Fruit fly (Drosophila melanogaster) whole organism, embryonic: ENCODE data around the gene CG13634.
A peak's percentile ranks its signal among the peaks of the same experiment; 100 is the strongest.

Experiments used
- Atf-2 ChIP-seq: fragments of 200-800 bp; sonication (Bioruptor generic); optimal IDR thresholded peaks from 2 replicates; lab custom pipeline; 2016; ENCODE audit warnings: missing biosample characterization, missing genetic modification characterization
- Blimp-1 ChIP-seq: fragments of 200-800 bp; sonication (Bioruptor generic); optimal IDR thresholded peaks from 3 replicates; lab custom pipeline; 2018; ENCODE audit warnings: missing biosample characterization, missing genetic modification characterization, mild to moderate bottlenecking, moderate library complexity, missing genetic modification reagents
- CG10147 ChIP-seq: fragments of 200-800 bp; sonication (Bioruptor generic); optimal IDR thresholded peaks from 2 replicates; lab custom pipeline; 2019; ENCODE audit warnings: missing biosample characterization, mild to moderate bottlenecking, missing genetic modification characterization, moderate library complexity
- CG10274 ChIP-seq: fragments of 200-800 bp; sonication (Bioruptor generic); optimal IDR thresholded peaks from 3 replicates; lab custom pipeline; 2017; ENCODE audit warnings: missing biosample characterization, mild to moderate bottlenecking, missing genetic modification characterization
- CG11456 ChIP-seq: fragments of 200-800 bp; sonication (Bioruptor generic); IDR thresholded peaks from 3 replicates; pipeline ENCODE4 v1.3.6; 2022; ENCODE audit warnings: missing biosample characterization, missing genetic modification characterization
- CG11560 ChIP-seq: fragments of 200-800 bp; sonication (Bioruptor generic); IDR thresholded peaks from 3 replicates; pipeline ENCODE4 v1.3.6; 2022; ENCODE audit warnings: missing biosample characterization, missing genetic modification characterization
- CG12299 ChIP-seq: fragments of 200-800 bp; sonication (Bioruptor generic); optimal IDR thresholded peaks from 2 replicates; lab custom pipeline; 2018; ENCODE audit warnings: missing biosample characterization, mild to moderate bottlenecking, missing genetic modification characterization
- CG12391 ChIP-seq: fragments of 200-800 bp; sonication (Bioruptor generic); optimal IDR thresholded peaks from 3 replicates; lab custom pipeline; 2018; ENCODE audit warnings: missing biosample characterization, mild to moderate bottlenecking, missing genetic modification characterization, moderate library complexity
- CG12769 ChIP-seq: fragments of 200-800 bp; sonication (Bioruptor generic); optimal IDR thresholded peaks from 2 replicates; lab custom pipeline; 2019; ENCODE audit warnings: missing biosample characterization, mild to moderate bottlenecking, missing genetic modification characterization, moderate library complexity
- CG13775 ChIP-seq: fragments of 200-800 bp; sonication (Bioruptor generic); optimal IDR thresholded peaks from 3 replicates; lab custom pipeline; 2017; ENCODE audit warnings: missing biosample characterization, mild to moderate bottlenecking, missing genetic modification characterization
- CG13894 ChIP-seq: fragments of 200-800 bp; sonication (Bioruptor generic); optimal IDR thresholded peaks from 3 replicates; lab custom pipeline; 2018; ENCODE audit warnings: missing biosample characterization, mild to moderate bottlenecking, missing genetic modification characterization, moderate library complexity
- CG14860 ChIP-seq: fragments of 200-800 bp; sonication (Bioruptor generic); IDR thresholded peaks from 3 replicates; pipeline ENCODE4 v1.3.6; 2022; ENCODE audit warnings: missing biosample characterization, missing genetic modification characterization; ENCODE audit not compliant: partially characterized antibody
- CG16779 ChIP-seq: fragments of 200-800 bp; sonication (Bioruptor generic); IDR thresholded peaks from 2 replicates; pipeline ENCODE4 v1.3.6; 2022; ENCODE audit warnings: missing biosample characterization, missing genetic modification characterization
- CG17612 ChIP-seq: fragments of 200-800 bp; sonication (Bioruptor generic); IDR thresholded peaks from 2 replicates; pipeline ENCODE4 v1.3.6; 2022; ENCODE audit warnings: missing biosample characterization, missing genetic modification characterization
- CG18262 ChIP-seq: fragments of 200-800 bp; optimal IDR thresholded peaks from 3 replicates; lab custom pipeline; 2019; ENCODE audit warnings: missing biosample characterization, mild to moderate bottlenecking, missing genetic modification characterization, moderate library complexity
- CG2712 ChIP-seq: fragments of 200-800 bp; optimal IDR thresholded peaks from 3 replicates; lab custom pipeline; 2019; ENCODE audit warnings: missing biosample characterization, mild to moderate bottlenecking, missing genetic modification characterization, moderate library complexity
- CG3163 ChIP-seq: fragments of 200-800 bp; sonication (Bioruptor generic); optimal IDR thresholded peaks from 3 replicates; lab custom pipeline; 2016; ENCODE audit warnings: missing biosample characterization, missing genetic modification characterization
- CG7745 ChIP-seq: fragments of 200-800 bp; sonication (Bioruptor generic); optimal IDR thresholded peaks from 2 replicates; lab custom pipeline; 2018; ENCODE audit warnings: missing biosample characterization, mild to moderate bottlenecking, missing genetic modification characterization, moderate library complexity
- CG9215 ChIP-seq: fragments of 200-800 bp; sonication (Bioruptor generic); IDR thresholded peaks from 2 replicates; pipeline ENCODE4 v1.3.6; 2022; ENCODE audit warnings: missing biosample characterization, missing genetic modification characterization
- Camta ChIP-seq: fragments of 200-800 bp; sonication (Bioruptor generic); optimal IDR thresholded peaks from 2 replicates; lab custom pipeline; 2016; ENCODE audit warnings: missing biosample characterization, missing genetic modification characterization
- Fer1 ChIP-seq: fragments of 200-800 bp; sonication (Bioruptor generic); optimal IDR thresholded peaks from 2 replicates; lab custom pipeline; 2017; ENCODE audit warnings: missing biosample characterization, mild to moderate bottlenecking, missing genetic modification characterization
- Hr51 ChIP-seq, 2 experiments: fragments of 200-800 bp; sonication (Bioruptor generic); optimal IDR thresholded peaks; 2 replicates in 1 of 2; 3 replicates in 1 of 2; lab custom pipeline; 2016 to 2018; ENCODE audit warnings: missing biosample characterization in 2 of 2, missing genetic modification characterization in 2 of 2, mild to moderate bottlenecking in 1 of 2, moderate library complexity in 1 of 2
- Hr78 ChIP-seq, 2 experiments: fragments of 200-800 bp in 1 of 2; fragments of >200 bp in 1 of 2; sonication (Bioruptor generic) in 1 of 2; optimal IDR thresholded peaks; 2 replicates each; lab custom pipeline; 2017 to 2019; ENCODE audit warnings: missing biosample characterization in 2 of 2, missing genetic modification characterization in 2 of 2, mild to moderate bottlenecking in 1 of 2, moderate library complexity in 1 of 2
- Lhr ChIP-seq: fragments of 200-800 bp; sonication (Bioruptor generic); optimal IDR thresholded peaks from 3 replicates; lab custom pipeline; 2017; ENCODE audit warnings: mild to moderate bottlenecking, missing biosample characterization, missing genetic modification reagents, missing genetic modification characterization
- Lpt ChIP-seq: fragments of >200 bp; optimal IDR thresholded peaks from 2 replicates; lab custom pipeline; 2018; ENCODE audit warnings: missing biosample characterization, missing genetic modification characterization
- MBD-R2 ChIP-seq: fragments of 200-800 bp; sonication (Bioruptor generic); IDR thresholded peaks from 2 replicates; pipeline ENCODE4 v1.3.6; 2022; ENCODE audit warnings: missing biosample characterization, missing genetic modification characterization
- MTF-1 ChIP-seq: fragments of 200-800 bp; sonication (Bioruptor generic); optimal IDR thresholded peaks from 2 replicates; lab custom pipeline; 2018; ENCODE audit warnings: missing biosample characterization, mild to moderate bottlenecking, missing genetic modification characterization, borderline replicate concordance
- NC2α ChIP-seq: fragments of 200-800 bp; sonication (Bioruptor generic); optimal IDR thresholded peaks from 2 replicates; lab custom pipeline; 2016; ENCODE audit warnings: missing biosample characterization, missing genetic modification characterization
- Ravus ChIP-seq: fragments of 200-800 bp; sonication (Bioruptor generic); IDR thresholded peaks from 2 replicates; pipeline ENCODE4 v1.3.6; 2022; ENCODE audit warnings: missing biosample characterization, missing genetic modification characterization
- Scr ChIP-seq: fragments of 200-800 bp; sonication (Bioruptor generic); IDR thresholded peaks from 2 replicates; pipeline ENCODE4 v1.3.6; 2022; ENCODE audit warnings: missing biosample characterization, missing genetic modification characterization; ENCODE audit not compliant: partially characterized antibody
- Sox100B ChIP-seq: fragments of 200-800 bp; sonication (Bioruptor generic); optimal IDR thresholded peaks from 3 replicates; lab custom pipeline; 2018; ENCODE audit warnings: missing biosample characterization, mild to moderate bottlenecking, missing genetic modification characterization
- dmrt11E ChIP-seq: fragments of 200-800 bp; sonication (Bioruptor generic); optimal IDR thresholded peaks from 3 replicates; lab custom pipeline; 2018; ENCODE audit warnings: missing biosample characterization, mild to moderate bottlenecking, missing genetic modification characterization, moderate library complexity
- exex ChIP-seq: fragments of 200-800 bp; sonication (Bioruptor generic); optimal IDR thresholded peaks from 4 replicates; lab custom pipeline; 2018; ENCODE audit warnings: missing biosample characterization, mild to moderate bottlenecking, missing genetic modification characterization, moderate library complexity
- gcm ChIP-seq: fragments of 200-800 bp; sonication (Bioruptor generic); optimal IDR thresholded peaks from 2 replicates; lab custom pipeline; 2019; ENCODE audit warnings: missing biosample characterization, mild to moderate bottlenecking, missing genetic modification characterization, moderate library complexity
- lilli ChIP-seq: fragments of 200-800 bp; sonication (Bioruptor generic); optimal IDR thresholded peaks from 3 replicates; lab custom pipeline; 2016; ENCODE audit warnings: missing biosample characterization, missing genetic modification characterization
- lola ChIP-seq, 3 experiments: fragments of >200 bp in 2 of 3; fragments of 200-800 bp in 1 of 3; sonication (Bioruptor generic) in 1 of 3; optimal IDR thresholded peaks; 2 replicates each; lab custom pipeline; 2017 to 2019; ENCODE audit warnings: missing biosample characterization in 3 of 3, missing genetic modification characterization in 3 of 3, mild to moderate bottlenecking in 1 of 3, moderate library complexity in 1 of 3
- luna ChIP-seq: fragments of 200-800 bp; sonication (Bioruptor generic); optimal IDR thresholded peaks from 2 replicates; lab custom pipeline; 2016; ENCODE audit warnings: missing biosample characterization, missing genetic modification characterization
- nau ChIP-seq: fragments of 200-800 bp; sonication (Bioruptor generic); optimal IDR thresholded peaks from 3 replicates; lab custom pipeline; 2017; ENCODE audit warnings: missing biosample characterization, mild to moderate bottlenecking, missing genetic modification characterization, missing genetic modification reagents
- nom ChIP-seq: fragments of 200-800 bp; sonication (Bioruptor generic); optimal IDR thresholded peaks from 2 replicates; lab custom pipeline; 2017; ENCODE audit warnings: missing biosample characterization, missing genetic modification characterization, mild to moderate bottlenecking, moderate library complexity, missing genetic modification reagents
- odd ChIP-seq: fragments of 200-800 bp; sonication (Bioruptor generic); optimal IDR thresholded peaks from 2 replicates; lab custom pipeline; 2017; ENCODE audit warnings: missing biosample characterization, mild to moderate bottlenecking, missing genetic modification characterization
- phol ChIP-seq: fragments of 200-800 bp; sonication (Bioruptor generic); optimal IDR thresholded peaks from 3 replicates; lab custom pipeline; 2018; ENCODE audit warnings: missing biosample characterization, mild to moderate bottlenecking, missing genetic modification characterization, moderate library complexity
- prd ChIP-seq, 3 experiments: fragments of >200 bp in 2 of 3; fragments of 200-800 bp in 1 of 3; sonication (Bioruptor generic) in 1 of 3; optimal IDR thresholded peaks in 2 of 3; IDR thresholded peaks in 1 of 3; 2 replicates in 2 of 3; 3 replicates in 1 of 3; pipeline versions ENCODE4 v1.3.6 to Lab custom; 2017 to 2022; ENCODE audit warnings: missing biosample characterization in 1 of 3, missing genetic modification characterization in 1 of 3
- psq ChIP-seq: fragments of 200-800 bp; sonication (Bioruptor generic); optimal IDR thresholded peaks from 2 replicates; lab custom pipeline; 2017; ENCODE audit warnings: missing biosample characterization, missing genetic modification characterization
- tin ChIP-seq: fragments of 200-800 bp; sonication (Bioruptor generic); optimal IDR thresholded peaks from 3 replicates; lab custom pipeline; 2016; ENCODE audit warnings: missing biosample characterization, missing genetic modification characterization
- trem ChIP-seq: fragments of 200-800 bp; optimal IDR thresholded peaks from 3 replicates; lab custom pipeline; 2019; ENCODE audit warnings: missing biosample characterization, mild to moderate bottlenecking, missing genetic modification characterization, moderate library complexity
- unpg ChIP-seq: fragments of 200-800 bp; sonication (Bioruptor generic); optimal IDR thresholded peaks from 3 replicates; lab custom pipeline; 2018; ENCODE audit warnings: missing biosample characterization, mild to moderate bottlenecking, missing genetic modification characterization, moderate library complexity
- usp ChIP-seq: fragments of >200 bp; optimal IDR thresholded peaks from 2 replicates; lab custom pipeline; 2017; ENCODE audit warnings: missing biosample characterization, missing genetic modification characterization
- zfh1 ChIP-seq: fragments of 200-800 bp; sonication (Bioruptor generic); IDR thresholded peaks from 3 replicates; pipeline ENCODE4 v1.3.6; 2022; ENCODE audit warnings: missing biosample characterization, missing genetic modification characterization

The CG13634 gene

DNA sequence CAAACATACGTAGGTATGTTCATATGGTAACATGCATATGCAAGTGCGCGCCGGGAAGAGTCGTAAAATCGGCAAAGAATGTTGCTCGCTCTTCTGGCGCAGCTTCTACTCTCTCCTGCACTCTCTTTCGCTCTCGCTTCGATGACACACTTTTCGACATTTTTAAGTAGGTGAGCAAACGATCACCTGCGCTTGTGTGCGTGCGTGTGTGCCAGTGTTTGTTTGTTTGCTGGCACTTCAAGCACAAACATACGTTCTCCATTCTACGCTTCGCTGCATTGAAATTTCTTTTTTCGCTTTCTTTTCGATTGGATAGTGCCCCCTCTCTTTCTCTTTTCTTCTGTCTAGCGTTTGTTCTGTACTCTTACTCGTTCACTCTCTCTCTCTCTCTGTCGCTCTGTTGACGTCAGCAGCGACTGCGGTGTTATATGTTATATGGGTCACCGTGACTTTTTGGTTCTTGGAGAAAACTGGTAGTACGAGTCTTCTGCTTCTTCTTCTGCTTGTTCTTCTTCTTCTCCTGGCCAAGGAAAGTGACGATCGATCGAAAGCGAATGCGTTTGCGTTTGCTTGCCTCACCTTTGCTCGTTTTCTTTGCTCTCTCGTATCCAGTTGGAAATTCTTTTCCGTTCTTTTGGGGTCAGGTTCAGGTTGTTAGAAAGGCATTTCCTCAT, 22.1 kb downstream of the CG13634 start (continued):
- TF ChIP-seq luna (no peak), dmrt11E (tag; lab: Kevin White, UChicago) (peak; percentile 26), Sox100B (GFP tag; lab: Kevin White, UChicago) (peak; percentile 17), tin (GFP tag; lab: Kevin White, UChicago) (no peak), CG12299 (tag; lab: Kevin White, UChicago) (no peak), Scr (GFP tag; lab: Robert Waterston, UW) (no peak), lilli (GFP tag; lab: Kevin White, UChicago) (no peak), gcm (GFP tag; lab: Kevin White, UChicago) (no peak), phol (no peak), lola (GFP tag; optimal IDR thresholded peaks at IDR 0.05; lab: Kevin White, UChicago) (peak in 1 of 3 experiments; percentile 64), CG13894 (tag; lab: Kevin White, UChicago) (no peak), CG11560 (tag; lab: Robert Waterston, UW) (no peak), NC2α (GFP tag; lab: Kevin White, UChicago) (no peak), Hr78 (GFP tag; optimal IDR thresholded peaks at IDR 0.05; lab: Kevin White, UChicago) (peak in 1 of 2 experiments; percentile 62), Lhr (no peak), odd (GFP tag; lab: Kevin White, UChicago) (no peak), Ravus (GFP tag; lab: Robert Waterston, UW) (no peak), CG12769 (tag; lab: Kevin White, UChicago) (peak; percentile 15), CG11456 (GFP tag; lab: Robert Waterston, UW) (no peak), CG13775 (GFP tag; lab: Kevin White, UChicago) (no peak), CG14860 (GFP tag; lab: Robert Waterston, UW) (no peak), CG2712 (tag; lab: Kevin White, UChicago) (peak; percentile 52), Blimp-1 (GFP tag; lab: Kevin White, UChicago) (peak; percentile 100), prd (optimal IDR thresholded peaks at IDR 0.05; lab: Kevin White, UChicago) (no peak), prd (GFP tag; IDR thresholded peaks at IDR 0.05; lab: Robert Waterston, UW) (no peak), CG17612 (GFP tag; lab: Robert Waterston, UW) (no peak), Lpt (GFP tag; lab: Kevin White, UChicago) (no peak), CG10147 (GFP tag; lab: Kevin White, UChicago) (no peak), CG10274 (GFP tag; lab: Kevin White, UChicago) (no peak), CG7745 (tag; lab: Kevin White, UChicago) (peak; percentile 37), CG9215 (GFP tag; lab: Robert Waterston, UW) (no peak), MBD-R2 (GFP tag; lab: Robert Waterston, UW) (no peak), zfh1 (GFP tag; lab: Robert Waterston, UW) (no peak), unpg (GFP tag; lab: Kevin White, UChicago) (no peak), CG18262 (peak; percentile 23), nau (no peak), exex (tag; lab: Kevin White, UChicago) (no peak), nom (GFP tag; lab: Kevin White, UChicago) (no peak), usp (GFP tag; lab: Kevin White, UChicago) (no peak), CG3163 (peak; percentile 72), Atf-2 (GFP tag; lab: Kevin White, UChicago) (no peak), Hr51 (GFP tag; optimal IDR thresholded peaks at IDR 0.05; lab: Kevin White, UChicago) (no peak), MTF-1 (GFP tag; lab: Kevin White, UChicago) (no peak), psq (GFP tag; lab: Kevin White, UChicago) (no peak), Fer1 (GFP tag; lab: Kevin White, UChicago) (no peak), Camta (GFP tag; lab: Kevin White, UChicago) (no peak), CG12391 (tag; lab: Kevin White, UChicago) (no peak), CG16779 (GFP tag; lab: Robert Waterston, UW) (no peak), trem (tag; lab: Kevin White, UChicago) (peak; percentile 27)
